Worm (Caenorhabditis elegans): Measurements from ENCODE around the gene K02E11.10.

DNA sequence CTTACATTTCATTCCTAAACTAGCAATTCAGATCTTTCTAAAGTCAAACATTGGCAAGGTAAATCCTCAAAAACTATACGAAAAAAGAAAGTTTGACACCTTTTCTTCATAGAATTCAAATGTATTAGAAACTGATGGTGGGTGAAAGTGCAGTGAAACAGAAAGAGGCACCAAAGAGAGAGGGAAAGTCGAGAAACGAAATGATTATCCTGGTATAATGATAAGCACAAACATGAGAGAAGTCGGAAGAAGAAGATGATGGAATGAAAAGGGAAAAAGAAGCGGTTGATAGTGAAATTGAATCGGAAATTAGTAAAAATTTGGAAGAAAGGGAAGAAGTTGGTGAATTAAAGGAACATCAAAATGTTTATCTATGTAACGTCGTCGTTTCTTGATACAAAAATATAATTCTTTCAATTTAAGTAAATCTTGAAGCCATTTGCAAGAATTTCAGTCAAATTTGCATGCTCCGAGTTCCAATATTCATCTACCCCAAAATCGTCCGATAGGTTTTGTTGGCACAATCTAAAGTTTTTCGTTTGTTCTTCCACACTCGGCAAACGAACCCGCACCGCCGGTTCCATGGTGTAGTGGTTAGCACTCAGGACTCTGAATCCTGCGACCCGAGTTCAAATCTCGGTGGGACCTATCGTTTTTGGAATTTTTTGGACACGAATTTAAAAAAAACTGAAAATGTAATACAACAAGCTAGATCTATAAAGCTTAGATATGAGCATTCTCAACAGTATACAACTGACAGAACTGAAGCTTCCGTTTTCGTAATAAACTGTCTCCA, 10.0 kb downstream of the K02E11.10 start:
- TF ChIP-seq ceh-82 (tag; optimal IDR thresholded peaks at IDR 0.05) (no peak), ceh-16 (tag; optimal IDR thresholded peaks at IDR 0.05) (no peak), lin-11 (tag; optimal IDR thresholded peaks at IDR 0.05) (no peak), mdl-1 (tag; optimal IDR thresholded peaks at IDR 0.05) (no peak), ztf-11 (tag; optimal IDR thresholded peaks at IDR 0.05) (no peak)
